Fruit fly (Drosophila melanogaster) whole organism, adult: Measurements from ENCODE around the gene CG13315.

ENCODE experiments used
- CG11617 ChIP-seq: fragments of 200-800 bp; sonication (Bioruptor generic); optimal IDR thresholded peaks from 2 replicates; lab custom pipeline; 2017; ENCODE audit warnings: mild to moderate bottlenecking, missing biosample characterization, missing genetic modification reagents, missing genetic modification characterization
- CG12768 ChIP-seq: fragments of 200-800 bp; sonication (Bioruptor generic); optimal IDR thresholded peaks from 2 replicates; lab custom pipeline; 2017; ENCODE audit warnings: missing biosample characterization, missing genetic modification characterization, mild to moderate bottlenecking, moderate library complexity, missing genetic modification reagents
- CG14711 ChIP-seq: fragments of 200-800 bp; sonication (Bioruptor generic); optimal IDR thresholded peaks from 2 replicates; lab custom pipeline; 2018; ENCODE audit warnings: missing biosample characterization, mild to moderate bottlenecking, missing genetic modification characterization, moderate library complexity
- CG1620 ChIP-seq: fragments of 200-800 bp; sonication (Bioruptor generic); optimal IDR thresholded peaks from 2 replicates; lab custom pipeline; 2016; ENCODE audit warnings: missing biosample characterization, missing genetic modification characterization
- CG33017 ChIP-seq: fragments of 200-800 bp; sonication (Bioruptor generic); optimal IDR thresholded peaks from 2 replicates; lab custom pipeline; 2018; ENCODE audit warnings: missing biosample characterization, mild to moderate bottlenecking, missing genetic modification characterization, moderate library complexity
- CG5204 ChIP-seq: fragments of 200-800 bp; sonication (Bioruptor generic); optimal IDR thresholded peaks from 2 replicates; lab custom pipeline; 2016; ENCODE audit warnings: missing biosample characterization, missing genetic modification characterization
- CG7045 ChIP-seq: fragments of 200-800 bp; sonication (Bioruptor generic); optimal IDR thresholded peaks from 2 replicates; lab custom pipeline; 2017; ENCODE audit warnings: missing biosample characterization, mild to moderate bottlenecking, missing genetic modification characterization
- CG7101 ChIP-seq: fragments of 200-800 bp; sonication (Bioruptor generic); optimal IDR thresholded peaks from 2 replicates; lab custom pipeline; 2018; ENCODE audit warnings: missing biosample characterization, mild to moderate bottlenecking, missing genetic modification characterization, moderate library complexity
- Clk ChIP-seq: fragments of 200-800 bp; sonication (Bioruptor generic); optimal IDR thresholded peaks from 2 replicates; lab custom pipeline; 2017; ENCODE audit warnings: missing biosample characterization, missing genetic modification characterization
- Crg-1 ChIP-seq: fragments of 200-800 bp; sonication (Bioruptor generic); optimal IDR thresholded peaks from 2 replicates; lab custom pipeline; 2016; ENCODE audit warnings: missing biosample characterization, missing genetic modification characterization
- Hr96 ChIP-seq: fragments of 200-800 bp; sonication (Bioruptor generic); optimal IDR thresholded peaks from 2 replicates; lab custom pipeline; 2016; ENCODE audit warnings: missing biosample characterization, missing genetic modification characterization
- Mnt ChIP-seq: fragments of 200-800 bp; sonication (Bioruptor generic); optimal IDR thresholded peaks from 2 replicates; lab custom pipeline; 2016; ENCODE audit warnings: missing biosample characterization, mild to moderate bottlenecking, missing genetic modification characterization
- bab1 ChIP-seq: fragments of 200-800 bp; sonication (Bioruptor generic); optimal IDR thresholded peaks from 3 replicates; lab custom pipeline; 2019; ENCODE audit warnings: missing biosample characterization, mild to moderate bottlenecking, missing genetic modification characterization, moderate library complexity
- cic ChIP-seq: fragments of 200-800 bp; sonication (Bioruptor generic); optimal IDR thresholded peaks from 2 replicates; lab custom pipeline; 2017; ENCODE audit warnings: missing biosample characterization, mild to moderate bottlenecking, missing genetic modification characterization, moderate library complexity
- cnc ChIP-seq, 2 experiments: fragments of >200 bp; optimal IDR thresholded peaks; 2 replicates each; lab custom pipeline; 2017
- kay ChIP-seq: fragments of 200-800 bp; sonication (Bioruptor generic); peaks from one replicate; lab custom pipeline; 2016; ENCODE audit warnings: missing biosample characterization, missing genetic modification characterization, borderline replicate concordance
- ovo ChIP-seq: fragments of 200-800 bp; sonication (Bioruptor generic); optimal IDR thresholded peaks from 2 replicates; lab custom pipeline; 2016; ENCODE audit warnings: missing biosample characterization, missing genetic modification characterization
- pad ChIP-seq: fragments of 200-800 bp; sonication (Bioruptor generic); optimal IDR thresholded peaks from 3 replicates; lab custom pipeline; 2017; ENCODE audit warnings: missing biosample characterization, missing genetic modification characterization, mild to moderate bottlenecking, moderate library complexity, missing genetic modification reagents
- tj ChIP-seq: fragments of 200-800 bp; sonication (Bioruptor generic); optimal IDR thresholded peaks from 3 replicates; lab custom pipeline; 2017; ENCODE audit warnings: missing biosample characterization, mild to moderate bottlenecking, missing genetic modification characterization, moderate library complexity
- toe ChIP-seq: fragments of 200-800 bp; sonication (Bioruptor generic); optimal IDR thresholded peaks from 2 replicates; lab custom pipeline; 2016; ENCODE audit warnings: missing biosample characterization, missing genetic modification characterization

Gene CG13315

dm6 chr3L:9126888-9127689, 30.4 kb downstream of the CG13315 start:
- TF ChIP-seq toe (GFP tag; lab: Kevin White, UChicago): peak; percentile 62
- TF ChIP-seq CG11617: peak; percentile 19
- TF ChIP-seq Hr96 (GFP tag; lab: Kevin White, UChicago): peak; percentile 25
- TF ChIP-seq Crg-1 (GFP tag; lab: Kevin White, UChicago): no peak
- peak; percentile 78 for TF ChIP-seq CG7045
- TF ChIP-seq tj (GFP tag; lab: Kevin White, UChicago): no peak
- peak; percentile 0 for TF ChIP-seq Mnt (GFP tag; lab: Kevin White, UChicago)
- peak; percentile 13 for TF ChIP-seq CG12768
- TF ChIP-seq bab1 (GFP tag; lab: Kevin White, UChicago): no peak
- TF ChIP-seq kay (GFP tag; lab: Kevin White, UChicago): peak; percentile 74
- no peak for TF ChIP-seq ovo
- no peak for TF ChIP-seq cic (GFP tag; lab: Kevin White, UChicago)
- peak; percentile 12 for TF ChIP-seq CG7101
- TF ChIP-seq Clk (GFP tag; lab: Kevin White, UChicago): peak; percentile 57
- no peak for TF ChIP-seq cnc (optimal IDR thresholded peaks at IDR 0.05; lab: Kevin White, UChicago)
- peak; percentile 47 for TF ChIP-seq CG33017 (tag; lab: Kevin White, UChicago)
- TF ChIP-seq CG1620 (GFP tag; lab: Kevin White, UChicago): no peak
- TF ChIP-seq CG5204: peak; percentile 79
- TF ChIP-seq pad: peak; percentile 35
- TF ChIP-seq CG14711 (tag; lab: Kevin White, UChicago): peak; percentile 26

DNA sequence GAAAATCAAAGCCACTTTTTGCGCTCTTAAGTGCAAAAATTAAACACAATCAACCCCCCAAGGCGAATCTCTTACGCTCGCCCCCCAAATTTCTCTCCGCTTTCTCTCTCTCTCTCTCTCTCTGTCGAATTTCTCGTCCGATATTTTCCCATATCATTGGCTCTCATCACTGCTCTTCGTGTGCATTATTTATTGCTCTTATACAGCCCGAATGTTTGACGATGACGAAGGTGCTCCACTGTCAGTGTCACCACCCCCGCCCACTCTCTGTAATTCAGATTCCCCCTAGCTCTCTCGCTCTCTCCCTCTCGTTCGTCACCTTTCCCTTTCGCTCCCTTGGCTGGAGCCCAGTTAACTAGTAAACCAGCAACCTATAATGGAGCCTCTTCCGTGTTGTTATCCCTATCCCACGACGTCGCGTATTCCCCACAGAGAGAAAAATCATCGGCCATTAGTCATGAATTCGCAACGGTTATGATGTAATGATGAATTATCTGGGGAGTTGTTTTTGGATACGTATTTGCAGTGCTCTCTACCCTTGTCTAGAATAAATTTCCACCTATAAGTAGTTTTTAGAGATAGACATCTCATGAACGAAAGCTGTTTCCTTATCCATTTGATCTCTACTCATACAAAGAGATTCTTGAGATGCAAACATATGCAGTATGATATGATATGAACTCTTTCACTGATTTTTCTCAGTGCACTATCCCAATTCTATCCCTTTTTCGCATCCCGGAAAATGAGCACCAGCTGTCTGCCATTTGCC, 31.2 kb downstream of the CG13315 start:
- TF ChIP-seq CG12768 (no peak), CG33017 (tag; lab: Kevin White, UChicago) (no peak), Mnt (GFP tag; lab: Kevin White, UChicago) (no peak), Crg-1 (GFP tag; lab: Kevin White, UChicago) (no peak), cic (GFP tag; lab: Kevin White, UChicago) (no peak), kay (GFP tag; lab: Kevin White, UChicago) (peak; percentile 79), CG11617 (no peak), CG7045 (peak; percentile 19)

dm6 chr3L:9128700-9129582, 32.3 kb downstream of the CG13315 start:
- TF ChIP-seq CG1620 (GFP tag; lab: Kevin White, UChicago) (no peak), CG11617 (peak; percentile 35), CG7101 (no peak), Crg-1 (GFP tag; lab: Kevin White, UChicago) (no peak), cnc (optimal IDR thresholded peaks at IDR 0.05; lab: Kevin White, UChicago) (no peak), CG5204 (no peak), tj (GFP tag; lab: Kevin White, UChicago) (no peak), CG7045 (no peak), Mnt (GFP tag; lab: Kevin White, UChicago) (peak; percentile 18), cic (GFP tag; lab: Kevin White, UChicago) (no peak), toe (GFP tag; lab: Kevin White, UChicago) (no peak), Clk (GFP tag; lab: Kevin White, UChicago) (no peak), Hr96 (GFP tag; lab: Kevin White, UChicago) (peak; percentile 42), pad (no peak), kay (GFP tag; lab: Kevin White, UChicago) (no peak), CG33017 (tag; lab: Kevin White, UChicago) (no peak)

DNA sequence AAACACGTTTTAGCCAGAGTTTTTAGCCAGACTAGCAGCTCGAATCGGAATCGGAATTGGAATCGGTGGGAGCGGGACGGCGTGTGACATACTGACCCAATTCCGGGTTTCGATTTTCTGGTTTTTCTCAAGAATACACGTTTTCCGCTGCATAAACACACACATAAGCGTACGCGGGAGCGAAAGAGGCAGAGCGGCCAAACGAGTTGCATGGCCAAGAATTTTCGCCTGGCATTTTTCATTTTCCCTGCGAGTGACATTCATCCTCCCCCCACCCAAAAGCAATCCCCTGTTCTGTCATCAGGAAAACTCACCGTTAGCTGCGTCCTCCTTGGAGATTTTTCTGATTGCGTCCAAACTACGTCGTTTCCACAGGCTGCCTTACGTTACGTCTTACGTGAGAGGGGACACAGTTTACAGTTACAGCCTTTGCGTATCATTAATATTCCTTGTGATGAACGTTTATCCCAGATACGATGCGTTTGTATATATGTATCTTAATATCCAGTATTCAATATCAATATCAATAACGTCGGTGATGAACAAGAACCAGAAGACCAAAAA, 33.0 kb downstream of the CG13315 start:
- TF ChIP-seq toe (GFP tag; lab: Kevin White, UChicago) (no peak), CG7101 (no peak), pad (peak; percentile 3), Mnt (GFP tag; lab: Kevin White, UChicago) (no peak), bab1 (GFP tag; lab: Kevin White, UChicago) (no peak)

dm6 chr3L:9134349-9134748, 37.7 kb downstream of the CG13315 start, which contains the start of the genes bol and Dhpr:
TSS of gene bol (minus strand) at chr3L:9134405.
TSS of gene Dhpr (plus strand) at chr3L:9134560.
- TF ChIP-seq ovo (peak; percentile 31), CG7045 (no peak), CG33017 (tag; lab: Kevin White, UChicago) (no peak), toe (GFP tag; lab: Kevin White, UChicago) (no peak), kay (GFP tag; lab: Kevin White, UChicago) (no peak), Clk (GFP tag; lab: Kevin White, UChicago) (no peak), CG1620 (GFP tag; lab: Kevin White, UChicago) (no peak), pad (peak; percentile 45), Mnt (GFP tag; lab: Kevin White, UChicago) (peak; percentile 34), CG12768 (no peak), cnc (optimal IDR thresholded peaks at IDR 0.05; lab: Kevin White, UChicago) (no peak), bab1 (GFP tag; lab: Kevin White, UChicago) (peak; percentile 39), Crg-1 (GFP tag; lab: Kevin White, UChicago) (no peak), tj (GFP tag; lab: Kevin White, UChicago) (no peak), CG5204 (no peak), cic (GFP tag; lab: Kevin White, UChicago) (peak; percentile 21), CG14711 (tag; lab: Kevin White, UChicago) (peak; percentile 7), CG7101 (no peak), CG11617 (no peak), Hr96 (GFP tag; lab: Kevin White, UChicago) (no peak)
